In genomic region chrX:7972363-7972942, dm6 we compare ENCODE assay signal across 1 fruit fly cellular context.
TF ChIP-seq lines count a peak whose summit lies in the region.

No protein-coding gene starts in this region.

TF ChIP-seq in whole organism, embryonic, 481 proteins besides CTCF, POLR2A, EP300 and RAD21 (continued from another document and continues in another):
- TF ChIP-seq grau (tag; optimal IDR thresholded peaks at IDR 0.05; lab: Kevin White, UChicago) (peak; percentile 78), insv (GFP tag; optimal IDR thresholded peaks at IDR 0.05; lab: Kevin White, UChicago) (peak in 1 of 2 experiments; percentile 6), B-H1 (GFP tag; IDR thresholded peaks at IDR 0.05; lab: Robert Waterston, UW) (peak; percentile 85), CG9215 (GFP tag; IDR thresholded peaks at IDR 0.05; lab: Robert Waterston, UW) (peak; percentile 52), otp (GFP tag; IDR thresholded peaks at IDR 0.05; lab: Robert Waterston, UW) (peak; percentile 82), CG13624 (GFP tag; optimal IDR thresholded peaks at IDR 0.05; lab: Kevin White, UChicago) (peak; percentile 8), CG42726 (GFP tag; IDR thresholded peaks at IDR 0.05; lab: Robert Waterston, UW; ENCODE audit: partially characterized antibody) (no peak), Bdp1 (GFP tag; optimal IDR thresholded peaks at IDR 0.05; lab: Kevin White, UChicago) (peak; percentile 65), mirr (GFP tag; optimal IDR thresholded peaks at IDR 0.05; lab: Kevin White, UChicago) (no peak), z (GFP tag; IDR thresholded peaks at IDR 0.05; lab: Robert Waterston, UW) (no peak), en (GFP tag; optimal IDR thresholded peaks at IDR 0.05; lab: Kevin White, UChicago) (peak; percentile 22), CG15269 (tag; optimal IDR thresholded peaks at IDR 0.05; lab: Kevin White, UChicago) (peak; percentile 87), HLH3B (GFP tag; IDR thresholded peaks at IDR 0.05; lab: Robert Waterston, UW) (peak; percentile 91), CG8281 (tag; optimal IDR thresholded peaks at IDR 0.05; lab: Kevin White, UChicago) (peak; percentile 69), lov (optimal IDR thresholded peaks at IDR 0.05; lab: Kevin White, UChicago) (no peak), lov (GFP tag; IDR thresholded peaks at IDR 0.05; lab: Robert Waterston, UW) (peak; percentile 92), Spps (tag; optimal IDR thresholded peaks at IDR 0.05; lab: Kevin White, UChicago) (peak; percentile 73), knrl (GFP tag; IDR thresholded peaks at IDR 0.05; lab: Robert Waterston, UW; ENCODE audit: partially characterized antibody) (no peak), CG33213 (GFP tag; optimal IDR thresholded peaks at IDR 0.05; lab: Kevin White, UChicago) (peak; percentile 62), Optix (GFP tag; IDR thresholded peaks at IDR 0.05; lab: Robert Waterston, UW) (peak; percentile 89), prd (optimal IDR thresholded peaks at IDR 0.05; lab: Kevin White, UChicago) (no peak), prd (GFP tag; IDR thresholded peaks at IDR 0.05; lab: Robert Waterston, UW) (peak; percentile 93), zfh1 (GFP tag; IDR thresholded peaks at IDR 0.05; lab: Robert Waterston, UW) (peak; percentile 94), CG31224 (GFP tag; IDR thresholded peaks at IDR 0.05; lab: Robert Waterston, UW) (peak; percentile 63), CG5953 (GFP tag; IDR thresholded peaks at IDR 0.05; lab: Robert Waterston, UW) (peak; percentile 79), ftz-f1 (GFP tag; optimal IDR thresholded peaks at IDR 0.05; lab: Kevin White, UChicago) (no peak), CG6765 (GFP tag; optimal IDR thresholded peaks at IDR 0.05; lab: Kevin White, UChicago) (peak; percentile 50), MTF-1 (GFP tag; optimal IDR thresholded peaks at IDR 0.05; lab: Kevin White, UChicago; ENCODE audit: borderline replicate concordance) (peak; percentile 83), slbo (GFP tag; IDR thresholded peaks at IDR 0.05; lab: Robert Waterston, UW) (peak; percentile 80), wor (GFP tag; IDR thresholded peaks at IDR 0.05; lab: Robert Waterston, UW) (peak; percentile 81), Sox102F (GFP tag; optimal IDR thresholded peaks at IDR 0.05; lab: Kevin White, UChicago) (peak; percentile 91), CG4730 (GFP tag; IDR thresholded peaks at IDR 0.05; lab: Robert Waterston, UW) (peak; percentile 83), CG3726 (GFP tag; IDR thresholded peaks at IDR 0.05; lab: Robert Waterston, UW) (peak; percentile 89), CG2202 (tag; optimal IDR thresholded peaks at IDR 0.05; lab: Kevin White, UChicago) (peak; percentile 82), CG8944 (GFP tag; optimal IDR thresholded peaks at IDR 0.05; lab: Kevin White, UChicago) (peak; percentile 39), rib (GFP tag; IDR thresholded peaks at IDR 0.05; lab: Robert Waterston, UW) (peak; percentile 70; the same call in 1 of the 2 replicates), exex (tag; optimal IDR thresholded peaks at IDR 0.05; lab: Kevin White, UChicago) (peak; percentile 34), zf30C (GFP tag; optimal IDR thresholded peaks at IDR 0.05; lab: Kevin White, UChicago) (no peak), wdn (GFP tag; IDR thresholded peaks at IDR 0.05; lab: Robert Waterston, UW) (peak; percentile 79), CG15011 (GFP tag; optimal IDR thresholded peaks at IDR 0.05; lab: Kevin White, UChicago) (peak; percentile 74), CG31388 (GFP tag; optimal IDR thresholded peaks at IDR 0.05; lab: Kevin White, UChicago) (peak; percentile 9), shn (GFP tag; optimal IDR thresholded peaks at IDR 0.05; lab: Kevin White, UChicago) (peak; percentile 11), unpg (GFP tag; optimal IDR thresholded peaks at IDR 0.05; lab: Kevin White, UChicago) (peak; percentile 93), CG4617 (GFP tag; optimal IDR thresholded peaks at IDR 0.05; lab: Kevin White, UChicago; ENCODE audit: borderline replicate concordance) (peak; percentile 42), vfl (GFP tag; optimal IDR thresholded peaks at IDR 0.05; lab: Kevin White, UChicago) (peak; percentile 56), Dfd (GFP tag; optimal IDR thresholded peaks at IDR 0.05; lab: Kevin White, UChicago) (no peak), Oaz (GFP tag; IDR thresholded peaks at IDR 0.05; lab: Robert Waterston, UW) (peak; percentile 71), da (GFP tag; optimal IDR thresholded peaks at IDR 0.05; lab: Kevin White, UChicago) (no peak), CG34376 (GFP tag; optimal IDR thresholded peaks at IDR 0.05; lab: Kevin White, UChicago) (peak; percentile 55), Bteb2 (GFP tag; optimal IDR thresholded peaks at IDR 0.05; lab: Kevin White, UChicago) (peak; percentile 60), CG12219 (GFP tag; optimal IDR thresholded peaks at IDR 0.05; lab: Kevin White, UChicago) (peak; percentile 91), CG10462 (GFP tag; optimal IDR thresholded peaks at IDR 0.05; lab: Kevin White, UChicago) (peak; percentile 68), Dip3 (GFP tag; optimal IDR thresholded peaks at IDR 0.05; lab: Kevin White, UChicago) (peak; percentile 44), CG17612 (GFP tag; IDR thresholded peaks at IDR 0.05; lab: Robert Waterston, UW) (peak; percentile 48; the same call in 1 of the 2 replicates), Drgx (GFP tag; IDR thresholded peaks at IDR 0.05; lab: Robert Waterston, UW) (peak; percentile 90), CG1233 (GFP tag; optimal IDR thresholded peaks at IDR 0.05; lab: Kevin White, UChicago) (peak; percentile 80), CG15601 (tag; optimal IDR thresholded peaks at IDR 0.05; lab: Kevin White, UChicago) (peak; percentile 88), Sox100B (GFP tag; optimal IDR thresholded peaks at IDR 0.05; lab: Kevin White, UChicago) (peak; percentile 82), Dek (tag; optimal IDR thresholded peaks at IDR 0.05; lab: Kevin White, UChicago) (peak; percentile 64), chn (GFP tag; optimal IDR thresholded peaks at IDR 0.05; lab: Kevin White, UChicago) (peak; percentile 72), cg (GFP tag; optimal IDR thresholded peaks at IDR 0.05; lab: Kevin White, UChicago) (no peak), H15 (GFP tag; IDR thresholded peaks at IDR 0.05; lab: Robert Waterston, UW) (peak; percentile 89), CG2712 (tag; optimal IDR thresholded peaks at IDR 0.05; lab: Kevin White, UChicago) (peak; percentile 88), bbx (GFP tag; IDR thresholded peaks at IDR 0.05; lab: Robert Waterston, UW; ENCODE audit: partially characterized antibody) (no peak), ato (GFP tag; IDR thresholded peaks at IDR 0.05; lab: Robert Waterston, UW; ENCODE audit: partially characterized antibody) (no peak), CG13894 (tag; optimal IDR thresholded peaks at IDR 0.05; lab: Kevin White, UChicago) (peak; percentile 55), CG14050 (GFP tag; IDR thresholded peaks at IDR 0.05; lab: Robert Waterston, UW) (peak; percentile 79), CG43689 (GFP tag; IDR thresholded peaks at IDR 0.05; lab: Robert Waterston, UW) (peak; percentile 82), ap (GFP tag; IDR thresholded peaks at IDR 0.05; lab: Robert Waterston, UW) (peak; percentile 85), crol (GFP tag; IDR thresholded peaks at IDR 0.05; lab: Robert Waterston, UW) (peak; percentile 95), CG12769 (tag; optimal IDR thresholded peaks at IDR 0.05; lab: Kevin White, UChicago) (peak; percentile 89), repo (GFP tag; optimal IDR thresholded peaks at IDR 0.05; lab: Kevin White, UChicago) (peak; percentile 45), D19B (GFP tag; optimal IDR thresholded peaks at IDR 0.05; lab: Kevin White, UChicago) (peak; percentile 43), CG5245 (GFP tag; optimal IDR thresholded peaks at IDR 0.05; lab: Kevin White, UChicago) (peak; percentile 90), Doc2 (GFP tag; IDR thresholded peaks at IDR 0.05; lab: Robert Waterston, UW) (0 out of 2 replicates have a peak, but pooled peaks have one; percentile 43), aop (GFP tag; IDR thresholded peaks at IDR 0.05; lab: Robert Waterston, UW) (0 out of 2 replicates have a peak, but pooled peaks have one; percentile 40), sob (GFP tag; IDR thresholded peaks at IDR 0.05; lab: Robert Waterston, UW) (peak; percentile 88), Bgb (GFP tag; IDR thresholded peaks at IDR 0.05; lab: Robert Waterston, UW; ENCODE audit: partially characterized antibody) (no peak), btn (GFP tag; optimal IDR thresholded peaks at IDR 0.05; lab: Kevin White, UChicago) (peak; percentile 37), CG10979 (tag; optimal IDR thresholded peaks at IDR 0.05; lab: Kevin White, UChicago) (peak; percentile 92), peb (GFP tag; IDR thresholded peaks at IDR 0.05; lab: Robert Waterston, UW) (peak; percentile 75), CG1603 (tag; optimal IDR thresholded peaks at IDR 0.05; lab: Kevin White, UChicago) (peak; percentile 95), unc-4 (GFP tag; IDR thresholded peaks at IDR 0.05; lab: Robert Waterston, UW; ENCODE audit: partially characterized antibody) (no peak), CG6272 (GFP tag; IDR thresholded peaks at IDR 0.05; lab: Robert Waterston, UW) (peak; percentile 72), CG11695 (GFP tag; IDR thresholded peaks at IDR 0.05; lab: Robert Waterston, UW) (peak; percentile 88), cwo (GFP tag; optimal IDR thresholded peaks at IDR 0.05; lab: Kevin White, UChicago) (peak; percentile 78), al (GFP tag; IDR thresholded peaks at IDR 0.05; lab: Robert Waterston, UW) (peak; percentile 52; the same call in 1 of the 2 replicates), ERR (GFP tag; optimal IDR thresholded peaks at IDR 0.05; lab: Kevin White, UChicago) (peak; percentile 20), stc (GFP tag; IDR thresholded peaks at IDR 0.05; lab: Robert Waterston, UW) (peak; percentile 89), Eip74EF (GFP tag; optimal IDR thresholded peaks at IDR 0.05; lab: Kevin White, UChicago) (peak in 1 of 2 experiments; percentile 82), CG17385 (GFP tag; optimal IDR thresholded peaks at IDR 0.05; lab: Kevin White, UChicago) (peak; percentile 84), sens (GFP tag; lab: Kevin White, UChicago) (peak; percentile 97), CG14441 (GFP tag; IDR thresholded peaks at IDR 0.05; lab: Robert Waterston, UW) (peak; percentile 85), zen (tag; optimal IDR thresholded peaks at IDR 0.05; lab: Kevin White, UChicago) (peak; percentile 81), CG18599 (GFP tag; optimal IDR thresholded peaks at IDR 0.05; lab: Kevin White, UChicago) (peak; percentile 93), CG1647 (GFP tag; optimal IDR thresholded peaks at IDR 0.05; lab: Kevin White, UChicago) (peak; percentile 56), dmrt11E (tag; optimal IDR thresholded peaks at IDR 0.05; lab: Kevin White, UChicago) (peak; percentile 91), NC2α (GFP tag; optimal IDR thresholded peaks at IDR 0.05; lab: Kevin White, UChicago) (peak; percentile 30), br (optimal IDR thresholded peaks at IDR 0.05; lab: Kevin White, UChicago) (no peak), NfI (GFP tag; optimal IDR thresholded peaks at IDR 0.05; lab: Kevin White, UChicago) (peak; percentile 85), Dbx (GFP tag; IDR thresholded peaks at IDR 0.05; lab: Robert Waterston, UW) (peak; percentile 74), so (GFP tag; IDR thresholded peaks at IDR 0.05; lab: Robert Waterston, UW) (peak; percentile 92), jing (GFP tag; optimal IDR thresholded peaks at IDR 0.05; lab: Kevin White, UChicago) (peak; percentile 81), org-1 (GFP tag; optimal IDR thresholded peaks at IDR 0.05; lab: Kevin White, UChicago) (peak; percentile 85), CG11398 (GFP tag; optimal IDR thresholded peaks at IDR 0.05; lab: Kevin White, UChicago) (peak; percentile 21), zfh2 (GFP tag; optimal IDR thresholded peaks at IDR 0.05; lab: Kevin White, UChicago) (no peak), Opbp (GFP tag; IDR thresholded peaks at IDR 0.05; lab: Robert Waterston, UW; ENCODE audit: partially characterized antibody) (no peak), nmo (GFP tag; optimal IDR thresholded peaks at IDR 0.05; lab: Kevin White, UChicago) (peak; percentile 93), gcm2 (GFP tag; optimal IDR thresholded peaks at IDR 0.05; lab: Kevin White, UChicago) (peak; percentile 46), CG6175 (GFP tag; IDR thresholded peaks at IDR 0.05; lab: Robert Waterston, UW) (0 out of 3 replicates have a peak, but pooled peaks have one; percentile 55), gem (tag; optimal IDR thresholded peaks at IDR 0.05; lab: Kevin White, UChicago) (peak; percentile 93), CG17361 (GFP tag; IDR thresholded peaks at IDR 0.05; lab: Robert Waterston, UW) (peak; percentile 86), ssp (GFP tag; IDR thresholded peaks at IDR 0.05; lab: Robert Waterston, UW) (peak; percentile 78), CG3281 (GFP tag; optimal IDR thresholded peaks at IDR 0.05; lab: Kevin White, UChicago) (peak; percentile 77), Dll (GFP tag; IDR thresholded peaks at IDR 0.05; lab: Robert Waterston, UW; ENCODE audit: partially characterized antibody) (no peak), CG11085 (GFP tag; IDR thresholded peaks at IDR 0.05; lab: Robert Waterston, UW) (peak; percentile 66), Hsf (GFP tag; optimal IDR thresholded peaks at IDR 0.05; lab: Kevin White, UChicago) (peak; percentile 84), CG18262 (tag; optimal IDR thresholded peaks at IDR 0.05; lab: Kevin White, UChicago) (peak; percentile 88), CG7839 (tag; optimal IDR thresholded peaks at IDR 0.05; lab: Kevin White, UChicago) (peak; percentile 92), CG9876 (GFP tag; optimal IDR thresholded peaks at IDR 0.05; lab: Kevin White, UChicago) (no peak), CG12104 (GFP tag; optimal IDR thresholded peaks at IDR 0.05; lab: Kevin White, UChicago) (peak; percentile 81), croc (GFP tag; conservative IDR thresholded peaks at IDR 0.05; lab: Robert Waterston, UW) (peak; percentile 84), sima (GFP tag; optimal IDR thresholded peaks at IDR 0.05; lab: Kevin White, UChicago) (peak; percentile 13), fu2 (GFP tag; optimal IDR thresholded peaks at IDR 0.05; lab: Kevin White, UChicago) (peak; percentile 17), gfzf (GFP tag; optimal IDR thresholded peaks at IDR 0.05; lab: Kevin White, UChicago) (no peak), Usf (GFP tag; optimal IDR thresholded peaks at IDR 0.05; lab: Kevin White, UChicago) (peak; percentile 55), CG11504 (tag; optimal IDR thresholded peaks at IDR 0.05; lab: Kevin White, UChicago) (peak; percentile 92), gce (GFP tag; IDR thresholded peaks at IDR 0.05; lab: Robert Waterston, UW) (peak; percentile 87), CG17829 (tag; optimal IDR thresholded peaks at IDR 0.05; lab: Kevin White, UChicago) (peak; percentile 82), CG10431 (GFP tag; optimal IDR thresholded peaks at IDR 0.05; lab: Kevin White, UChicago) (peak; percentile 46), CG16779 (GFP tag; IDR thresholded peaks at IDR 0.05; lab: Robert Waterston, UW) (peak; percentile 52; the same call in 1 of the 2 replicates)
